Fruit fly (Drosophila melanogaster): Measurements from ENCODE around the gene CG15561.
A peak's percentile ranks its signal among the peaks of the same experiment; 100 is the strongest.

Gene CG15561

dm6 chr3R:31218997-31219992 is 3.6 kb upstream of the CG15561 start, which contains the start of gene ATPsynC (continued):
- TF ChIP-seq jing (GFP tag; optimal IDR thresholded peaks at IDR 0.05): no peak
- TF ChIP-seq ro (GFP tag; IDR thresholded peaks at IDR 0.05): no peak
- TF ChIP-seq zfh2 (GFP tag; optimal IDR thresholded peaks at IDR 0.05): peak; percentile 16
- TF ChIP-seq CG14710 (tag; optimal IDR thresholded peaks at IDR 0.05): peak; percentile 79
- TF ChIP-seq gcm2 (GFP tag; optimal IDR thresholded peaks at IDR 0.05): no peak
- no peak for TF ChIP-seq luna (GFP tag; optimal IDR thresholded peaks at IDR 0.05)
- TF ChIP-seq btn (GFP tag; optimal IDR thresholded peaks at IDR 0.05): no peak
- no peak for TF ChIP-seq CG2678 (tag; optimal IDR thresholded peaks at IDR 0.05)
- TF ChIP-seq NFAT (GFP tag; IDR thresholded peaks at IDR 0.05): no peak
- no peak for TF ChIP-seq CG18764 (GFP tag; optimal IDR thresholded peaks at IDR 0.05)
- TF ChIP-seq MESR4 (GFP tag; optimal IDR thresholded peaks at IDR 0.05): peak; percentile 100
- peak; percentile 25 for TF ChIP-seq CoRest (tag; optimal IDR thresholded peaks at IDR 0.05)
- no peak for TF ChIP-seq CG3407 (GFP tag; optimal IDR thresholded peaks at IDR 0.05)
- no peak for TF ChIP-seq CG1529 (GFP tag; optimal IDR thresholded peaks at IDR 0.05)
- TF ChIP-seq CG2116 (GFP tag; optimal IDR thresholded peaks at IDR 0.05): peak; percentile 51
- TF ChIP-seq ase (GFP tag; IDR thresholded peaks at IDR 0.05): no peak
- no peak for TF ChIP-seq crc (GFP tag; optimal IDR thresholded peaks at IDR 0.05)
- no peak for TF ChIP-seq Nf-YA (GFP tag; IDR thresholded peaks at IDR 0.05)
- no peak for TF ChIP-seq D19B (GFP tag; optimal IDR thresholded peaks at IDR 0.05)
- no peak for TF ChIP-seq ham (GFP tag; IDR thresholded peaks at IDR 0.05)
- TF ChIP-seq CG17568 (GFP tag; optimal IDR thresholded peaks at IDR 0.05): no peak
- TF ChIP-seq ewg (GFP tag; optimal IDR thresholded peaks at IDR 0.05): peak; percentile 51
- peak; percentile 92 for TF ChIP-seq Hmr (GFP tag; optimal IDR thresholded peaks at IDR 0.05)
- no peak for TF ChIP-seq Chrac-16 (GFP tag; optimal IDR thresholded peaks at IDR 0.05)
- TF ChIP-seq H2.0 (GFP tag; IDR thresholded peaks at IDR 0.05): no peak
- peak; percentile 36 for TF ChIP-seq jumu (GFP tag; optimal IDR thresholded peaks at IDR 0.05)
- TF ChIP-seq Lhr (GFP tag; optimal IDR thresholded peaks at IDR 0.05): peak; percentile 99
- TF ChIP-seq al (GFP tag; IDR thresholded peaks at IDR 0.05): no peak
- TF ChIP-seq Ets65A (GFP tag): peak; percentile 69
- peak; percentile 62 for TF ChIP-seq Hand (GFP tag; optimal IDR thresholded peaks at IDR 0.05)
- no peak for TF ChIP-seq CG2875 (GFP tag; optimal IDR thresholded peaks at IDR 0.05)
- TF ChIP-seq CG6791 (GFP tag; IDR thresholded peaks at IDR 0.05; ENCODE audit: partially characterized antibody): no peak
- TF ChIP-seq CG17802 (tag; optimal IDR thresholded peaks at IDR 0.05): peak; percentile 78
- peak; percentile 68 for TF ChIP-seq CG17829 (tag; optimal IDR thresholded peaks at IDR 0.05)
- TF ChIP-seq Oli (tag; optimal IDR thresholded peaks at IDR 0.05): no peak
- no peak for TF ChIP-seq Opbp (GFP tag; IDR thresholded peaks at IDR 0.05; ENCODE audit: partially characterized antibody)
- TF ChIP-seq CG32532 (GFP tag; IDR thresholded peaks at IDR 0.05): no peak
- TF ChIP-seq nerfin-2 (GFP tag; IDR thresholded peaks at IDR 0.05; ENCODE audit: partially characterized antibody): no peak
- no peak for TF ChIP-seq ap (GFP tag; IDR thresholded peaks at IDR 0.05)
- TF ChIP-seq CG16815 (GFP tag; optimal IDR thresholded peaks at IDR 0.05): peak; percentile 15
- TF ChIP-seq sqz (GFP tag; optimal IDR thresholded peaks at IDR 0.05): no peak
- peak; percentile 17 for TF ChIP-seq CG3995 (GFP tag; optimal IDR thresholded peaks at IDR 0.05)
- no peak for TF ChIP-seq TFAM (GFP tag; optimal IDR thresholded peaks at IDR 0.05)
- TF ChIP-seq Adf1 (GFP tag; IDR thresholded peaks at IDR 0.05): no peak
- no peak for TF ChIP-seq Xrp1 (GFP tag; IDR thresholded peaks at IDR 0.05)
- TF ChIP-seq gfzf (GFP tag; optimal IDR thresholded peaks at IDR 0.05): peak; percentile 100
- TF ChIP-seq Sox102F (GFP tag; optimal IDR thresholded peaks at IDR 0.05): no peak
- peak; percentile 91 for TF ChIP-seq CG30020 (tag; optimal IDR thresholded peaks at IDR 0.05)
- no peak for TF ChIP-seq pnt (GFP tag; optimal IDR thresholded peaks at IDR 0.05)
